Worm (Caenorhabditis elegans) whole organism, early embryonic: ENCODE measurements around the gene col-184.

Experiments used
- F13C5.2 ChIP-seq: sonication (generic microtip); optimal IDR thresholded peaks from 2 replicates; lab custom pipeline; 2017; ENCODE audit warnings: mild to moderate bottlenecking, missing genetic modification characterization, inconsistent platforms, missing compliant biosample characterization
- ama-1 ChIP-seq: fragments of 150-350 bp; optimal IDR thresholded peaks from 2 replicates; lab custom pipeline; 2014
- ceh-13 ChIP-seq: fragments of 200-800 bp; sonication (Bioruptor generic); optimal IDR thresholded peaks from 2 replicates; lab custom pipeline; 2018; ENCODE audit warnings: mild to moderate bottlenecking, missing genetic modification characterization, missing compliant biosample characterization
- ceh-36 ChIP-seq: sonication (generic microtip); optimal IDR thresholded peaks from 2 replicates; lab custom pipeline; 2016; ENCODE audit warnings: missing genetic modification characterization, inconsistent platforms, missing compliant biosample characterization
- ets-7 ChIP-seq: sonication (generic microtip); optimal IDR thresholded peaks from 2 replicates; lab custom pipeline; 2016; ENCODE audit warnings: missing genotype, missing genetic modification characterization, missing compliant biosample characterization
- flt-1 ChIP-seq: fragments of 200-800 bp; sonication (Bioruptor generic); IDR thresholded peaks from 2 replicates; pipeline ENCODE4 v1.3.6; 2022; ENCODE audit warnings: missing genetic modification characterization, missing compliant biosample characterization
- hmbx-1 ChIP-seq: sonication (generic microtip); optimal IDR thresholded peaks from 2 replicates; lab custom pipeline; 2016; ENCODE audit warnings: mild to moderate bottlenecking, missing genetic modification characterization, missing compliant biosample characterization
- hmg-4 ChIP-seq: fragments of 200-800 bp; sonication (Bioruptor generic); optimal IDR thresholded peaks from 2 replicates; lab custom pipeline; 2018; ENCODE audit warnings: mild to moderate bottlenecking, missing genetic modification characterization, missing compliant biosample characterization
- hnd-1 ChIP-seq: sonication (generic microtip); optimal IDR thresholded peaks from 2 replicates; lab custom pipeline; 2016; ENCODE audit warnings: missing genetic modification characterization, missing compliant biosample characterization
- pes-1 ChIP-seq: fragments of 200-800 bp; sonication (Bioruptor generic); IDR thresholded peaks from 2 replicates; pipeline ENCODE4 v1.3.6; 2022; ENCODE audit warnings: missing genetic modification reagents, missing genetic modification characterization, missing compliant biosample characterization
- sea-1 ChIP-seq: fragments of 200-800 bp; sonication (Bioruptor generic); conservative IDR thresholded peaks from 2 replicates; pipeline ENCODE4 v1.3.6; 2022; ENCODE audit warnings: missing genetic modification characterization, missing compliant biosample characterization
- tbx-11 ChIP-seq: fragments of 200-800 bp; sonication (Bioruptor generic); IDR thresholded peaks from 2 replicates; pipeline ENCODE4 v1.3.6; 2022; ENCODE audit warnings: missing genetic modification characterization, missing compliant biosample characterization
- tbx-37 ChIP-seq: fragments of 200-800 bp; sonication (Bioruptor generic); conservative IDR thresholded peaks from 2 replicates; pipeline ENCODE4 v1.3.6; 2022; ENCODE audit warnings: missing genetic modification reagents, missing genetic modification characterization, missing compliant biosample characterization
- tra-4 ChIP-seq: sonication (generic microtip); optimal IDR thresholded peaks from 2 replicates; lab custom pipeline; 2017; ENCODE audit warnings: missing genetic modification characterization, missing compliant biosample characterization

ce11 chrX:13446418-13446817 is 22.8 kb upstream of the col-184 start, which contains the start of gene set-8:
- no peak for TF ChIP-seq hmbx-1 (tag; lab: Kevin White, UChicago)
- TF ChIP-seq tra-4 = no peak
- no peak for TF ChIP-seq ceh-36 (tag; lab: Kevin White, UChicago)
- no peak for TF ChIP-seq ama-1 (lab: Kevin White, UChicago)
- TF ChIP-seq ets-7 (tag; lab: Kevin White, UChicago) = no peak
- no peak for TF ChIP-seq hmg-4 (GFP tag; lab: Kevin White, UChicago)
- no peak for TF ChIP-seq flt-1 (GFP tag; lab: Robert Waterston, UW)
- TF ChIP-seq sea-1 (GFP tag; lab: Robert Waterston, UW) = no peak
- no peak for TF ChIP-seq hnd-1 (tag; lab: Kevin White, UChicago)
- TF ChIP-seq tbx-37 (GFP tag; lab: Robert Waterston, UW) = no peak
- TF ChIP-seq ceh-13 (GFP tag; lab: Kevin White, UChicago) = no peak
- no peak for TF ChIP-seq F13C5.2 (tag; lab: Kevin White, UChicago)
- TF ChIP-seq tbx-11 (GFP tag; lab: Robert Waterston, UW) = no peak
- no peak for TF ChIP-seq pes-1 (GFP tag; lab: Robert Waterston, UW)
